Worm (Caenorhabditis elegans) whole organism, midembryonic: ENCODE data around the gene cyp-14A4.

Source experiments
- flt-1 ChIP-seq: fragments of 200-800 bp; sonication (Bioruptor generic); IDR thresholded peaks from 2 replicates; pipeline ENCODE4 v1.3.6; 2022; ENCODE audit warnings: missing genetic modification characterization, missing compliant biosample characterization
- klf-2 ChIP-seq: fragments of 200-800 bp; sonication (Bioruptor generic); conservative IDR thresholded peaks from 2 replicates; pipeline ENCODE4 v1.3.6; 2022; ENCODE audit warnings: missing genetic modification reagents, missing genetic modification characterization, missing compliant biosample characterization
- med-1 ChIP-seq: sonication (generic microtip); optimal IDR thresholded peaks from 2 replicates; lab custom pipeline; 2017; ENCODE audit warnings: missing genetic modification characterization, mild to moderate bottlenecking, missing compliant biosample characterization, antibody characterized with exemption, missing genetic modification reagents; ENCODE audit not compliant: insufficient read depth
- tab-1 ChIP-seq: fragments of 200-800 bp; sonication (Bioruptor generic); IDR thresholded peaks from 2 replicates; pipeline ENCODE4 v1.3.6; 2022; ENCODE audit warnings: missing genetic modification characterization, missing compliant biosample characterization

DNA sequence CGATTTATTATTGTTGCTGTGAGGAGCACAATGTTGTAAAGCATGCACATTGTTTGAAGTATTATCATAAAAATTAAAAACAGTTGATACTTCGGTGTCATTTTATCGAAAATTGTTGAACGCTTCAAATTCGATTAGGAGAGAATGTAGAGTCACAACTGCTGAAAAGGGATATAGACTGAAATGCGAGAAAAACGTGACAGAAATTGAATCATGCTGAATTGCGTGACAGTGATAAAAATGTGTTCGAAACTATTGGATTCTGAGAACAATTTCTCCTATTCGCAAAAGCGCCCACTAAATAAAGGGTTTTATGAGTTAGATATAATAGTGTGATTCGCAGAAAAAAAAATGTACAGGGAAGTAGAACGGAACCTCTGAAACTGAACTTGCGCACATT is 24.7 kb upstream of the cyp-14A4 start, which contains the start of gene srxa-8:
- no peak for TF ChIP-seq flt-1 (GFP tag; lab: Robert Waterston, UW)
- no peak for TF ChIP-seq med-1 (GFP tag; lab: Kevin White, UChicago)
- no peak for TF ChIP-seq tab-1 (GFP tag; lab: Robert Waterston, UW)
- no peak for TF ChIP-seq klf-2
